Worm (Caenorhabditis elegans) whole organism, midembryonic: ENCODE measurements around the gene C49C3.21.

ENCODE experiments used
- T22C8.4 ChIP-seq: fragments of 200-800 bp; sonication (Bioruptor generic); IDR thresholded peaks from 2 replicates; pipeline ENCODE4 v1.3.6; 2022; ENCODE audit warnings: missing genetic modification characterization, missing compliant biosample characterization
- cog-1 ChIP-seq: sonication (generic microtip); optimal IDR thresholded peaks from 2 replicates; lab custom pipeline; 2016; ENCODE audit warnings: missing genetic modification characterization, missing compliant biosample characterization
- flt-1 ChIP-seq: fragments of 200-800 bp; sonication (Bioruptor generic); IDR thresholded peaks from 2 replicates; pipeline ENCODE4 v1.3.6; 2022; ENCODE audit warnings: missing genetic modification characterization, missing compliant biosample characterization
- klf-2 ChIP-seq: fragments of 200-800 bp; sonication (Bioruptor generic); conservative IDR thresholded peaks from 2 replicates; pipeline ENCODE4 v1.3.6; 2022; ENCODE audit warnings: missing genetic modification reagents, missing genetic modification characterization, missing compliant biosample characterization
- med-1 ChIP-seq: sonication (generic microtip); optimal IDR thresholded peaks from 2 replicates; lab custom pipeline; 2017; ENCODE audit warnings: missing genetic modification characterization, mild to moderate bottlenecking, missing compliant biosample characterization, antibody characterized with exemption, missing genetic modification reagents; ENCODE audit not compliant: insufficient read depth
- tab-1 ChIP-seq: fragments of 200-800 bp; sonication (Bioruptor generic); IDR thresholded peaks from 2 replicates; pipeline ENCODE4 v1.3.6; 2022; ENCODE audit warnings: missing genetic modification characterization, missing compliant biosample characterization
- ztf-23 ChIP-seq: fragments of 200-800 bp; sonication (Bioruptor generic); IDR thresholded peaks from 2 replicates; pipeline ENCODE4 v1.3.6; 2022; ENCODE audit warnings: missing genetic modification reagents, missing genetic modification characterization, missing compliant biosample characterization
- ztf-29 ChIP-seq: fragments of 200-800 bp; sonication (Bioruptor generic); IDR thresholded peaks from 2 replicates; pipeline ENCODE4 v1.3.6; 2022; ENCODE audit warnings: missing genetic modification reagents, missing genetic modification characterization, missing compliant biosample characterization

ce11 chrIV:17332261-17332660 is 10.5 kb upstream of the C49C3.21 start, which contains the start of gene C49C3.7:
- TF ChIP-seq klf-2 (GFP tag; lab: Robert Waterston, UW) (no peak), ztf-23 (GFP tag; lab: Robert Waterston, UW) (no peak), tab-1 (GFP tag; lab: Robert Waterston, UW) (no peak), flt-1 (no peak), cog-1 (tag; lab: Kevin White, UChicago) (no peak), T22C8.4 (GFP tag; lab: Robert Waterston, UW) (no peak), med-1 (GFP tag; lab: Kevin White, UChicago) (no peak), ztf-29 (GFP tag; lab: Robert Waterston, UW) (no peak)
